Worm (Caenorhabditis elegans): Measurements from ENCODE around the gene sma-1.

The sma-1 gene

DNA sequence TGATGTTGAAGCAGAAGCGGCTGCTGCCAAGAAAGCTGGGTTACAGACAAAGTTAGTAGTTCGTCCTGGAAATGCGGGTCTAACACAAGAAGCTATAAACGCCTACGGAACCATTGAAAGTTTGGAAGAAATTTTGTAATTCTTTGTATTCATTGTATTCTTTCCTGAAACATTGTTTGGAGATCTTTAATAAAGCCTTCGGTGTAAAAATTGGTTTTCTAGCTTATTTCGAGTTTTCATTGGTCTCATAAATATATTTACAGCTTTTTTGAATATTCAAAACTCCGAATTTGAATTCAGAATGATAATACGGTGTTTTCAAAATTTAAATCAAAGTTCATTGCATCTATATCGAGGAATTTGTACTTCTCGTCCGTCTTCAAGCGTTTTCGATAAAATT lies 35.6 kb downstream of the sma-1 start, which contains the start of gene F58H1.8:
Gene F58H1.8 (plus strand): TSS at position 301 of the 400 bp plus-strand sequence.
- TF ChIP-seq ztf-23 (GFP tag; IDR thresholded peaks at IDR 0.05) (no peak), ztf-29 (GFP tag; IDR thresholded peaks at IDR 0.05) (no peak), flt-1 (GFP tag; IDR thresholded peaks at IDR 0.05) (no peak)

DNA sequence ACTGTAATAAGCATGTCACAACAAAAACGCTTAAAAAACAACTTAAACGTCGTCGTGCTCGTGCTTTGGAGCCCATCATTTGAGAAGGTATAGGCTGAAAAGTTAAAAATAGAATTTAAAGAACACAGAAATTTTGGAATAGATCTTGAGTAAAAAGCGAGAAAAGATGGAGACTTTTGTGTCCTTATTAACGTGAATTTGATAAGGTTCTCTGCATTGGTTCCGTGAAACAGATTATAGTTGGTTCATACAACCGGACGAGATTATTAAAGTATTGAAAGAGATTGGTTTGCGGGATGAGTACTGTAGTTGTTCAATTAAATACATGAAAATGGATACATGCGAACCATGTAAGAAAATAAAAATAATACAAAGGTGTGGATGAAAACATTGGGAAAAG lies 38.5 kb downstream of the sma-1 start, which contains the start of gene gpla-1:
Gene gpla-1 (minus strand): TSS at position 101 of the 400 bp plus-strand sequence.
- no peak for TF ChIP-seq T22C8.4 (GFP tag; IDR thresholded peaks at IDR 0.05)

DNA sequence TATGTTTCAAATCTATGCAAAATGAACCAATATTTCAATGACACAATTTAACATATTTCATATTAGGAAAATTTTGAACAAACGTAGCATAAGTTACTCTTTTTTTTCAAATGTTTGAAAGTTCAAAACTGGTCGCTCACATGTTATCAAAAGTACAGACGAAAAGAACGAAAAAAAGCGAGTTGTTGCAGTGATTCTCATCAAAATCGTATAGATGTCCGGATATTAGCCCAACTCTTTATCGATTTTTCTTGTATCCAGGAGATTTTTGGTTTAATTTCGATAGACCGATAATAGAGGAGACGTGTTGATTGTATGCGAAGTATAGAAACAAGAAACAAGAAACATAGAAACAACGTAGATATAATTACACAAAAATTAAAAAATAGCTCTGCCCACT lies 41.1 kb downstream of the sma-1 start:
- TF ChIP-seq T22C8.4 (GFP tag; IDR thresholded peaks at IDR 0.05) (no peak), ztf-29 (GFP tag; IDR thresholded peaks at IDR 0.05) (no peak), flt-1 (GFP tag; IDR thresholded peaks at IDR 0.05) (no peak), klf-2 (GFP tag; conservative IDR thresholded peaks at IDR 0.05) (no peak), ztf-23 (GFP tag; IDR thresholded peaks at IDR 0.05) (no peak), tab-1 (GFP tag; IDR thresholded peaks at IDR 0.05) (no peak), ref-1 (GFP tag; conservative IDR thresholded peaks at IDR 0.05) (no peak), med-1 (GFP tag; optimal IDR thresholded peaks at IDR 0.05; ENCODE audit: insufficient read depth) (no peak), cog-1 (tag; optimal IDR thresholded peaks at IDR 0.05) (no peak)

DNA sequence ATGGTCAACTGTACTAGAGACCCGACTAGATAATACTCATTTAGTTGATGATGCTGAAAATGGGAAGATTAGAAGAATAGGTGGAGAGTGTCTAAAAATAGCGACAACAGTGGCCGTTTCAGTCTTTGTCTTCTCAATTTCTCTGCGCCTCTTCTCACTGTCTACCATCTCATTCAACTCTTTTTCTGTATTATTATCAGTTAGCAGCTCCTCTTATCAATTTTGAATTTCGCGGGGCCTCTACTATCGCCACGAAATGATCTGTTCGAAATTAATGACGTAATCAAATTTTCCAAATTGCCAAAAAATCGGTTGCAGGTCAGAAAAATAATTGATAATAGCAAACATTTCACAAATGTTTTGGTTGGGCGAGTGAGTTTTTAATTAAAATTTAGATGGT lies 42.4 kb downstream of the sma-1 start:
- TF ChIP-seq cog-1 (tag; optimal IDR thresholded peaks at IDR 0.05) (no peak), med-1 (GFP tag; optimal IDR thresholded peaks at IDR 0.05; ENCODE audit: insufficient read depth) (no peak), tab-1 (GFP tag; IDR thresholded peaks at IDR 0.05) (no peak), ztf-23 (GFP tag; IDR thresholded peaks at IDR 0.05) (no peak), ztf-29 (GFP tag; IDR thresholded peaks at IDR 0.05) (no peak), ref-1 (GFP tag; conservative IDR thresholded peaks at IDR 0.05) (no peak), T22C8.4 (GFP tag; IDR thresholded peaks at IDR 0.05) (no peak), flt-1 (GFP tag; IDR thresholded peaks at IDR 0.05) (no peak), klf-2 (GFP tag; conservative IDR thresholded peaks at IDR 0.05) (no peak)

DNA sequence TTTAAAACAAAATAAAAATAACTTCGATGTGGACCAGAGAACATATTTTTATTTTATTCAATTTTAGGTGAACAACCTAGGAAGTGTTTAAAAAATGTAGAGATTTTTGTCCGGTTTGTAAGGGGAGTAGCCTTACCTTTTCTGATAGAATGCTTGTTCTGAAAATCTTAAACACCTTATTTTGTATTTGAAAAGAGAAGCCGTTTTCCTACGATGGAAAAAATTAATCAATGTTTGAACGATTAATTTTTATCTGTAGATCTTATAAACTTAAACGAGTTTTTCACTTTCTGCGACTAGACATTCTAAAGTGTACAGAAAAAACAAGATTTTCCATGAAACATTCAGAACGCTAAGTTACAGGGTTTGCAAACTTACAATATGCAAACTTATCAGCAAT lies 43.1 kb downstream of the sma-1 start, which contains the start of gene F58H1.6:
Gene F58H1.6 (plus strand): TSS at position 301 of the 400 bp plus-strand sequence.
- TF ChIP-seq klf-2 (GFP tag; conservative IDR thresholded peaks at IDR 0.05) (no peak), flt-1 (GFP tag; IDR thresholded peaks at IDR 0.05) (no peak), ref-1 (GFP tag; conservative IDR thresholded peaks at IDR 0.05) (no peak), cog-1 (tag; optimal IDR thresholded peaks at IDR 0.05) (no peak), tab-1 (GFP tag; IDR thresholded peaks at IDR 0.05) (no peak), ztf-29 (GFP tag; IDR thresholded peaks at IDR 0.05) (no peak), med-1 (GFP tag; optimal IDR thresholded peaks at IDR 0.05; ENCODE audit: insufficient read depth) (no peak), T22C8.4 (GFP tag; IDR thresholded peaks at IDR 0.05) (no peak), ztf-23 (GFP tag; IDR thresholded peaks at IDR 0.05) (no peak)

DNA sequence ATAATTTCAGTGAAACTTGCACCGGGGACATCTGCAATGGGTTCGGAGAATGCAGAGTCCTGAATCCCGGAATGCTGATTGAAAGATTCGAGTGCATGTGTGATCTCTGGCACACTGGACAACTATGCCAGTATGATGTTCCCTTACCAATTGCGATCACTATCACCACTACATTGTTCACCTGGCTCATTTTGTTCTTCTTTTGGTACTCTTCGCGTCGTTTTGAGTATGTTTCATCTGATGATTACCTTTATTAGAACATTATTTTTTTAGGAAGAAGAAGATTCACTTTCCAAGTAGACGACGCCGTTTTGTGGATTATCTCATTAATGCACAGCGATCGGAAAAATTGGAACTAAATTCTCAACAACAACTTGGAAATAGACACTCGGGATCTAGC lies 44.5 kb downstream of the sma-1 start:
- TF ChIP-seq T22C8.4 (GFP tag; IDR thresholded peaks at IDR 0.05) (no peak), ref-1 (GFP tag; conservative IDR thresholded peaks at IDR 0.05) (no peak), med-1 (GFP tag; optimal IDR thresholded peaks at IDR 0.05; ENCODE audit: insufficient read depth) (no peak)

DNA sequence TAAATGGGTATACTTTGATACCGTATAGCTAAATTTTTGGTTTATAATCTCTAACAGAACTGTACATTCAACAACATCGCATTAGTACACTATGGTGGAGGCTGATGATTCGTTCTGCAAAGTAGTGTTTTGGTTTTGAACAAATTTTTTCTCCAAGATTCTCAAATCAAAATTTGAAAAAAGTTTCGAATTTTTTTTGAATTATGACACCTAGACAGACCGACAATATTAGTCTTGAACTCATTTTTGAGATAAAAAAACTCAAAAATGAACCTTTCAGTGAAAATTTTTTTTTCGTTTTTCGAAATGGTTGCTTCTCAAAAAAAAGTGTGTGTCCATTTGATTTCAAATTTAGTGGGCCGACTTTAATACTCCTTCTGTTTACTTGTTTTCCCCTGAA lies 46.2 kb downstream of the sma-1 start:
- no peak for TF ChIP-seq ref-1 (GFP tag; conservative IDR thresholded peaks at IDR 0.05)
- no peak for TF ChIP-seq ztf-29 (GFP tag; IDR thresholded peaks at IDR 0.05)
- no peak for TF ChIP-seq tab-1 (GFP tag; IDR thresholded peaks at IDR 0.05)

DNA sequence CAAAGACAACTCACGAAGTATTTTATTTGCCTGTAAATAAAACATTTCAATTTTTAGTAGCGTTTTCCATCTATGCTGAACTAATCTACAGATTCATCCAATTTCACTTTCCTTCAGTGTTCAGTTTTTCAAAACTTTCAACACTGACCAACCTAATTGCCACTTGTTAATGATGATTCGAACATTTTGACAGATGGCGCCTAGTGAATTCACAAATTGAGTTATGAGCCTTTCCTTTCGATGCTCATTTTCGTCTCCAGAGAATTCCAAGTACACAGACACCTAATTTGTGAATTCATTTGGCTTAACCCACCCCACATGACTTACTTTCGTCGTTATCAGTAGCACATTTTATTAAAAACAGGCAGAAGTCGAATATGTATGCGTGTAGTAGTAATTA lies 47.6 kb downstream of the sma-1 start:
- TF ChIP-seq cog-1 (tag; optimal IDR thresholded peaks at IDR 0.05) (no peak), T22C8.4 (GFP tag; IDR thresholded peaks at IDR 0.05) (no peak), med-1 (GFP tag; optimal IDR thresholded peaks at IDR 0.05; ENCODE audit: insufficient read depth) (no peak), ztf-29 (GFP tag; IDR thresholded peaks at IDR 0.05) (no peak), flt-1 (GFP tag; IDR thresholded peaks at IDR 0.05) (no peak), tab-1 (GFP tag; IDR thresholded peaks at IDR 0.05) (no peak), ref-1 (GFP tag; conservative IDR thresholded peaks at IDR 0.05) (no peak), ztf-23 (GFP tag; IDR thresholded peaks at IDR 0.05) (no peak), klf-2 (GFP tag; conservative IDR thresholded peaks at IDR 0.05) (no peak)

DNA sequence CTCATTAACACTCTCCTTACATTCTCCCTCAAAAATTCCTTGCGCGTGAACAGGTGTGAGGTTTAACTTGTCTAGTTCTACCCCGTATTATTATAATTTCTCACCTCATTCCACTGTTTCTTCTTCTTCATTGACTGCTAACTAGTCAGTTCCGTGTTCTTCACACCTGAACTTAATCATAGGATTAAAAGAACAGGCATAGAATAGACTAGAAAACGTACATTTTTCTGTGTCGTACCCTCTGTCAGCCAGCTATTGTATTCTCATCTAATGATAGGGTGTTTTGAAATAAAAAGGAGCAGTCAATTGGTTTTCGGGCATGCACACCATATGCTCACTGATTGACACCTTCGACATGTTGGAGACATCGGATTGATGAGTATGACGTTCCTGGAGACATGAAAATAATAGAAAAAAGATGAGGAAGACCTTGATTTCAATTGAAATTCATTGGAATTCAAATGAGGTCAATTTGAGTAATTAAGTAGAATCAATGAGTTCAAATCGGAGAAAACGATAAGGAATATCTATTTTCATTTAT lies 48.2 kb downstream of the sma-1 start:
- TF ChIP-seq ztf-23 (GFP tag; IDR thresholded peaks at IDR 0.05) (no peak), ref-1 (GFP tag; conservative IDR thresholded peaks at IDR 0.05) (no peak), T22C8.4 (GFP tag; IDR thresholded peaks at IDR 0.05) (no peak), klf-2 (GFP tag; conservative IDR thresholded peaks at IDR 0.05) (no peak), flt-1 (GFP tag; IDR thresholded peaks at IDR 0.05) (no peak)

DNA sequence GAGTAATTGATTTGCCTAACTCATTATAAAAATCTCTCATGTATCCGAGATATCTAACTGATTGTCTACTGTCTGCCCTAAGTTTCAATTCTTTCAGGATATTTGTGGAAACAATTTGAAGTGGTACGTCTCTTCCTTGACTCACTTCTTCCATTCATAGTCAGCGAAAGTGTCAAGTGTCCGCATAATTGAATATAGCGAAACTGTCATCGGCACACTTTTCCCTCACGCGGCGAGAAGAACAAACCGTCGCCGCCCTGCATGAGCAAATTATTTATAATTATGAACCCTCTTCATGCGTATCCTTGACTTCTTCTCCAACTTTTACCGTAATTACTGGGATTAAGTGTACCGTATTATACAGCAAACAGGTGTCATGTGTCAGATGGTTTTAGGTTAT lies 49.3 kb downstream of the sma-1 start:
- TF ChIP-seq flt-1 (GFP tag; IDR thresholded peaks at IDR 0.05), result no peak
- no peak for TF ChIP-seq tab-1 (GFP tag; IDR thresholded peaks at IDR 0.05)
- no peak for TF ChIP-seq med-1 (GFP tag; optimal IDR thresholded peaks at IDR 0.05; ENCODE audit: insufficient read depth)
- TF ChIP-seq ref-1 (GFP tag; conservative IDR thresholded peaks at IDR 0.05), result no peak
- no peak for TF ChIP-seq T22C8.4 (GFP tag; IDR thresholded peaks at IDR 0.05)
- no peak for TF ChIP-seq cog-1 (tag; optimal IDR thresholded peaks at IDR 0.05)
- no peak for TF ChIP-seq ztf-29 (GFP tag; IDR thresholded peaks at IDR 0.05)
- no peak for TF ChIP-seq ztf-23 (GFP tag; IDR thresholded peaks at IDR 0.05)
- no peak for TF ChIP-seq klf-2 (GFP tag; conservative IDR thresholded peaks at IDR 0.05)

DNA sequence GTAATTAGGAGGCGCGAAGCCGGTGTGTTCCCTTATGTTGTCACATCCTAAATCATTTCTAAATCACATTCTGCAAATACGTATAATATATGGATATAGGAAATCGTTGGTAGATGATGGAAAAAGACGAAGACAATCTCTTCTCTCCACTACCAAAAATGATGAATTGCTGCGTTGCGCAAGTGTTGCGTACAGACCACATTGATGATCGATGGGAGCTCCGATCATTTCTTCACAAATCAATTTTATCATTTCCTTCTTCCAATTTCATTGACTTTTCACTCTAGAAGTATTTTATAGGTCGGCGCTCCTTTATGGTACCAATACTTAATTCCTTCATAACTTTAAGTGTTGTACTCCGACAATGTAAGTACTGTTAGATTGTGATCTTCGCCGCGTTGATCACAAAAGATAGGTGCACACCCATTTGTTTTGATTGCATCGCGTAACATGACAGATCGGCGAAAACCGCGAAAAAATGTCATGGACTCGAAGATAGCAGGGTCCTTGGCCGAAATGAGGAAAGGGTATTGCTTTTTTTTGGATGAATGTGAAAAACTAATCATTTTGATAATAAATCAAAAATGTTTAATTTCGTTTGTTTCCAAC lies 50.4 kb downstream of the sma-1 start:
- TF ChIP-seq ref-1 (GFP tag; conservative IDR thresholded peaks at IDR 0.05) (no peak), ztf-29 (GFP tag; IDR thresholded peaks at IDR 0.05) (no peak), cog-1 (tag; optimal IDR thresholded peaks at IDR 0.05) (no peak), flt-1 (GFP tag; IDR thresholded peaks at IDR 0.05) (no peak), T22C8.4 (GFP tag; IDR thresholded peaks at IDR 0.05) (no peak), tab-1 (GFP tag; IDR thresholded peaks at IDR 0.05) (no peak), med-1 (GFP tag; optimal IDR thresholded peaks at IDR 0.05; ENCODE audit: insufficient read depth) (no peak), klf-2 (GFP tag; conservative IDR thresholded peaks at IDR 0.05) (no peak), ztf-23 (GFP tag; IDR thresholded peaks at IDR 0.05) (no peak)
